Worm (Caenorhabditis elegans) whole organism, early embryonic: ENCODE results near the gene polk-1.

ENCODE experiments used
- ama-1 ChIP-seq: fragments of 150-350 bp; optimal IDR thresholded peaks from 2 replicates; lab custom pipeline; 2014
- ceh-13 ChIP-seq: fragments of 200-800 bp; sonication (Bioruptor generic); optimal IDR thresholded peaks from 2 replicates; lab custom pipeline; 2018; ENCODE audit warnings: mild to moderate bottlenecking, missing genetic modification characterization, missing compliant biosample characterization
- ets-7 ChIP-seq: sonication (generic microtip); optimal IDR thresholded peaks from 2 replicates; lab custom pipeline; 2016; ENCODE audit warnings: missing genotype, missing genetic modification characterization, missing compliant biosample characterization
- hnd-1 ChIP-seq: sonication (generic microtip); optimal IDR thresholded peaks from 2 replicates; lab custom pipeline; 2016; ENCODE audit warnings: missing genetic modification characterization, missing compliant biosample characterization
- sea-1 ChIP-seq: fragments of 200-800 bp; sonication (Bioruptor generic); conservative IDR thresholded peaks from 2 replicates; pipeline ENCODE4 v1.3.6; 2022; ENCODE audit warnings: missing genetic modification characterization, missing compliant biosample characterization
- tbx-37 ChIP-seq: fragments of 200-800 bp; sonication (Bioruptor generic); conservative IDR thresholded peaks from 2 replicates; pipeline ENCODE4 v1.3.6; 2022; ENCODE audit warnings: missing genetic modification reagents, missing genetic modification characterization, missing compliant biosample characterization

DNA sequence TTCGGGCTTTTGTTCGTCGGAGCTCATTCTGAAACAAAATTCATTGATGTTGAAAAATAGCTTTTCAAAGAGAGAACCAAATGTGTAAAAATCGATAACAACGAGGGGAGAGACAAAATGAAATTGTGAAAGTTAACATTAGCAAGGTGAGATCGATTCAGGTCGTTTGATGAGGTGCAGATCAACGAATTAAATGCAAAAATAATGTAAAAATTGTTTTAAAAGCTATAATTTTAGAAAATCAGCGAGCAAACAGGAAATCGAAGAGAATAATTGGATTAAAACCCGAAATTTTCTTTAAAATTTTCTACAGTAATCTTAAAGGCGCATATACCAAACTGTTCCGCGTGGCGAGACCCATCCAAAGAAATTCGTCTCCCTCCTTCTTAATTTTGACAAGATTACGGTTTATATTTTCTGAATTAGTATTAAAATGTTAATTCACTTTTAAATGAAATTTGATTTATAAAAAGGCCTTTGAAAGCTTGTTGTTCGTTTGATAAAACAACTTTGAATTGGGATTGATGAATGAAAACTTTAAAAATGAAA lies 9.9 kb downstream of the polk-1 start, which contains the start of gene C13G5.2:
- no peak for TF ChIP-seq hnd-1 (tag; lab: Kevin White, UChicago)
- no peak for TF ChIP-seq ama-1 (lab: Kevin White, UChicago)
- TF ChIP-seq ets-7 (tag; lab: Kevin White, UChicago), result no peak
- TF ChIP-seq sea-1, result no peak
- no peak for TF ChIP-seq tbx-37
- no peak for TF ChIP-seq ceh-13
